Worm (Caenorhabditis elegans): ENCODE data around the gene valv-1.

The valv-1 gene

ce11 chrIV:7473159-7473649 lies 28.1 kb upstream of the valv-1 start, which contains the start of the genes plk-3 and F55G1.6:
Gene plk-3, minus strand, starts transcription at chrIV:7473209.
Gene F55G1.6, plus strand, starts transcription at chrIV:7473517.
- TF ChIP-seq T22C8.4 (GFP tag; IDR thresholded peaks at IDR 0.05) (no peak), med-1 (GFP tag; optimal IDR thresholded peaks at IDR 0.05; ENCODE audit: insufficient read depth) (no peak), ztf-29 (GFP tag; IDR thresholded peaks at IDR 0.05) (no peak), klf-2 (GFP tag; conservative IDR thresholded peaks at IDR 0.05) (no peak), tab-1 (GFP tag; IDR thresholded peaks at IDR 0.05) (no peak), flt-1 (GFP tag; IDR thresholded peaks at IDR 0.05) (no peak), cog-1 (tag; optimal IDR thresholded peaks at IDR 0.05) (no peak), ref-1 (GFP tag; conservative IDR thresholded peaks at IDR 0.05) (no peak), ztf-23 (GFP tag; IDR thresholded peaks at IDR 0.05) (no peak)

ce11 chrIV:7469782-7470413 lies 24.8 kb upstream of the valv-1 start, which contains the start of gene F55G1.7:
Gene F55G1.7, minus strand, starts transcription at chrIV:7469832.
- no peak for TF ChIP-seq tab-1 (GFP tag; IDR thresholded peaks at IDR 0.05)
- no peak for TF ChIP-seq med-1 (GFP tag; optimal IDR thresholded peaks at IDR 0.05; ENCODE audit: insufficient read depth)
- TF ChIP-seq klf-2 (GFP tag; conservative IDR thresholded peaks at IDR 0.05), result no peak
- no peak for TF ChIP-seq cog-1 (tag; optimal IDR thresholded peaks at IDR 0.05)
- no peak for TF ChIP-seq T22C8.4 (GFP tag; IDR thresholded peaks at IDR 0.05)
- no peak for TF ChIP-seq ztf-23 (GFP tag; IDR thresholded peaks at IDR 0.05)
- no peak for TF ChIP-seq flt-1 (GFP tag; IDR thresholded peaks at IDR 0.05)
- no peak for TF ChIP-seq ztf-29 (GFP tag; IDR thresholded peaks at IDR 0.05)
- TF ChIP-seq ref-1 (GFP tag; conservative IDR thresholded peaks at IDR 0.05), result no peak

- TF ChIP-seq flt-1 (GFP tag; IDR thresholded peaks at IDR 0.05) (no peak), ztf-29 (GFP tag; IDR thresholded peaks at IDR 0.05) (no peak), T22C8.4 (GFP tag; IDR thresholded peaks at IDR 0.05) (no peak), klf-2 (GFP tag; conservative IDR thresholded peaks at IDR 0.05) (no peak), ztf-23 (GFP tag; IDR thresholded peaks at IDR 0.05) (no peak), tab-1 (GFP tag; IDR thresholded peaks at IDR 0.05) (no peak), med-1 (GFP tag; optimal IDR thresholded peaks at IDR 0.05; ENCODE audit: insufficient read depth) (no peak)
Observed at ce11 chrIV:7468638-7469037, 23.5 kb upstream of the valv-1 start.

ce11 chrIV:7467170-7467569 lies 22.0 kb upstream of the valv-1 start:
- TF ChIP-seq klf-2 (GFP tag; conservative IDR thresholded peaks at IDR 0.05), result no peak
- no peak for TF ChIP-seq cog-1 (tag; optimal IDR thresholded peaks at IDR 0.05)
- TF ChIP-seq tab-1 (GFP tag; IDR thresholded peaks at IDR 0.05), result no peak
- TF ChIP-seq flt-1 (GFP tag; IDR thresholded peaks at IDR 0.05), result no peak
- no peak for TF ChIP-seq ref-1 (GFP tag; conservative IDR thresholded peaks at IDR 0.05)
- TF ChIP-seq med-1 (GFP tag; optimal IDR thresholded peaks at IDR 0.05; ENCODE audit: insufficient read depth), result no peak
- TF ChIP-seq ztf-23 (GFP tag; IDR thresholded peaks at IDR 0.05), result no peak
- TF ChIP-seq T22C8.4 (GFP tag; IDR thresholded peaks at IDR 0.05), result no peak
- no peak for TF ChIP-seq ztf-29 (GFP tag; IDR thresholded peaks at IDR 0.05)

- TF ChIP-seq klf-2 (GFP tag; conservative IDR thresholded peaks at IDR 0.05) (no peak), med-1 (GFP tag; optimal IDR thresholded peaks at IDR 0.05; ENCODE audit: insufficient read depth) (no peak), ref-1 (GFP tag; conservative IDR thresholded peaks at IDR 0.05) (no peak), tab-1 (GFP tag; IDR thresholded peaks at IDR 0.05) (no peak), ztf-29 (GFP tag; IDR thresholded peaks at IDR 0.05) (no peak), flt-1 (GFP tag; IDR thresholded peaks at IDR 0.05) (no peak)
Observed at ce11 chrIV:7465857-7466256, 20.7 kb upstream of the valv-1 start, which contains the start of gene F13B6.3. Gene F13B6.3, minus strand, starts transcription at chrIV:7465957.

ce11 chrIV:7460225-7460624 lies 15.1 kb upstream of the valv-1 start, which contains the start of gene F13B6.2:
Gene F13B6.2, minus strand, starts transcription at chrIV:7460325.
- TF ChIP-seq ref-1 (GFP tag; conservative IDR thresholded peaks at IDR 0.05) (no peak), flt-1 (GFP tag; IDR thresholded peaks at IDR 0.05) (no peak), ztf-29 (GFP tag; IDR thresholded peaks at IDR 0.05) (no peak), cog-1 (tag; optimal IDR thresholded peaks at IDR 0.05) (no peak), tab-1 (GFP tag; IDR thresholded peaks at IDR 0.05) (no peak)

- TF ChIP-seq flt-1 (GFP tag; IDR thresholded peaks at IDR 0.05) (no peak), T22C8.4 (GFP tag; IDR thresholded peaks at IDR 0.05) (no peak), ztf-29 (GFP tag; IDR thresholded peaks at IDR 0.05) (no peak)
Observed at ce11 chrIV:7456225-7456624, 11.1 kb upstream of the valv-1 start, which contains the start of gene F13B6.1. Gene F13B6.1, plus strand, starts transcription at chrIV:7456525.

ce11 chrIV:7454890-7455289 lies 9.8 kb upstream of the valv-1 start:
- TF ChIP-seq ref-1 (GFP tag; conservative IDR thresholded peaks at IDR 0.05) (no peak), ztf-29 (GFP tag; IDR thresholded peaks at IDR 0.05) (peak; percentile 5; the same call in 1 of the 2 replicates)

ce11 chrIV:7453661-7454159 lies 8.6 kb upstream of the valv-1 start:
- TF ChIP-seq cog-1 (tag; optimal IDR thresholded peaks at IDR 0.05) (no peak), med-1 (GFP tag; optimal IDR thresholded peaks at IDR 0.05; ENCODE audit: insufficient read depth) (no peak)

- TF ChIP-seq tab-1 (GFP tag; IDR thresholded peaks at IDR 0.05), result no peak
- TF ChIP-seq ztf-29 (GFP tag; IDR thresholded peaks at IDR 0.05), result no peak
- no peak for TF ChIP-seq ref-1 (GFP tag; conservative IDR thresholded peaks at IDR 0.05)
- TF ChIP-seq ztf-23 (GFP tag; IDR thresholded peaks at IDR 0.05), result no peak
- no peak for TF ChIP-seq med-1 (GFP tag; optimal IDR thresholded peaks at IDR 0.05; ENCODE audit: insufficient read depth)
- TF ChIP-seq cog-1 (tag; optimal IDR thresholded peaks at IDR 0.05), result no peak
- no peak for TF ChIP-seq flt-1 (GFP tag; IDR thresholded peaks at IDR 0.05)
- TF ChIP-seq T22C8.4 (GFP tag; IDR thresholded peaks at IDR 0.05), result no peak
- TF ChIP-seq klf-2 (GFP tag; conservative IDR thresholded peaks at IDR 0.05), result no peak
Observed at ce11 chrIV:7451345-7451744, 6.2 kb upstream of the valv-1 start, which contains the start of gene tes-1. Gene tes-1, minus strand, starts transcription at chrIV:7451445.
